Fruit fly (Drosophila melanogaster): ENCODE results near the gene CG42367.

Gene CG42367

DNA sequence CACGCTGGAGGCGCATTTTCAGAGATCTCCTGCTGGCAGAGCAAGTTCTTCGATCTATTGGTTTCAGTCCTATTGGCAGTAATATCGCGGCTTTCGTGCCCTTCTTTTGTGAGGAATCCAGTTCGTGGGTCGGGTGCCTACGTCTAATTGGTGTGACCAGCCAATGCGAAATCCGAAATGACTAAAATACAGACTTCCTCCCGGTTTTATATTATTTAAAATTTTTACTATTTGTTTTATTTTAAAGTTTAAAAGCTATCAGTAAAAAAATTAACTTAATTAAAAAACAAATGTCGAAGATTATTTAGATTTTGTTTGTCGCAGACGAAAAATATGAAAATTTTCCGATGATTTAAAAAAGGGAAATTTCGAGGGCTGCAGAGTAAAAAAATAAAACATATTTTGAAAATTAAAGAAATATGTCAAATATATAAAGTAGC lies 33.2 kb downstream of the CG42367 start, which contains the start of gene CG5850 (continued):
- no peak for TF ChIP-seq Dbx (GFP tag; IDR thresholded peaks at IDR 0.05)
- no peak for TF ChIP-seq tx (GFP tag; optimal IDR thresholded peaks at IDR 0.05)
- TF ChIP-seq H15 (GFP tag; IDR thresholded peaks at IDR 0.05): no peak
- no peak for TF ChIP-seq wek (GFP tag; optimal IDR thresholded peaks at IDR 0.05)
- no peak for TF ChIP-seq eve (GFP tag; optimal IDR thresholded peaks at IDR 0.05)
- no peak for TF ChIP-seq CG30431 (GFP tag; optimal IDR thresholded peaks at IDR 0.05)
- no peak for TF ChIP-seq CG1602 (GFP tag; optimal IDR thresholded peaks at IDR 0.05)
- no peak for TF ChIP-seq ase (GFP tag; IDR thresholded peaks at IDR 0.05)
- no peak for TF ChIP-seq amos (GFP tag; IDR thresholded peaks at IDR 0.05; ENCODE audit: partially characterized antibody)
- TF ChIP-seq Optix (GFP tag; IDR thresholded peaks at IDR 0.05): no peak
- peak; percentile 13 for TF ChIP-seq CG15601 (tag; optimal IDR thresholded peaks at IDR 0.05)
- no peak for TF ChIP-seq knrl (GFP tag; IDR thresholded peaks at IDR 0.05; ENCODE audit: partially characterized antibody)
- TF ChIP-seq kah (GFP tag; optimal IDR thresholded peaks at IDR 0.05): no peak
- no peak for TF ChIP-seq CG9609 (GFP tag; optimal IDR thresholded peaks at IDR 0.05)
- TF ChIP-seq CG31441 (GFP tag; IDR thresholded peaks at IDR 0.05): peak; percentile 59
- TF ChIP-seq psq (GFP tag; optimal IDR thresholded peaks at IDR 0.05): no peak
- TF ChIP-seq sd (tag; optimal IDR thresholded peaks at IDR 0.05): peak; percentile 15
- no peak for TF ChIP-seq ro (GFP tag; IDR thresholded peaks at IDR 0.05)
- TF ChIP-seq CG10267 (tag; optimal IDR thresholded peaks at IDR 0.05): peak; percentile 70
- no peak for TF ChIP-seq Awh (GFP tag; IDR thresholded peaks at IDR 0.05)
- no peak for TF ChIP-seq danr (GFP tag; IDR thresholded peaks at IDR 0.05)
- no peak for TF ChIP-seq corto (GFP tag; optimal IDR thresholded peaks at IDR 0.05)
- TF ChIP-seq CG31365 (tag; optimal IDR thresholded peaks at IDR 0.05): no peak
- no peak for TF ChIP-seq CG17802 (tag; optimal IDR thresholded peaks at IDR 0.05)
- no peak for TF ChIP-seq chn (GFP tag; optimal IDR thresholded peaks at IDR 0.05)
- no peak for TF ChIP-seq Six4 (GFP tag; optimal IDR thresholded peaks at IDR 0.05)
- TF ChIP-seq HLH54F (GFP tag; optimal IDR thresholded peaks at IDR 0.05): no peak
- no peak for TF ChIP-seq Mes4 (GFP tag; optimal IDR thresholded peaks at IDR 0.05)
- TF ChIP-seq sima (GFP tag; optimal IDR thresholded peaks at IDR 0.05): no peak
- peak; percentile 51 for TF ChIP-seq CG12659 (GFP tag; optimal IDR thresholded peaks at IDR 0.05)
- no peak for TF ChIP-seq Mrtf (GFP tag; IDR thresholded peaks at IDR 0.05)
- TF ChIP-seq CG2202 (tag; optimal IDR thresholded peaks at IDR 0.05): no peak
- TF ChIP-seq nom (GFP tag; optimal IDR thresholded peaks at IDR 0.05): peak; percentile 21
- no peak for TF ChIP-seq NC2α (GFP tag; optimal IDR thresholded peaks at IDR 0.05)
- TF ChIP-seq CG3726 (GFP tag; IDR thresholded peaks at IDR 0.05): no peak
- no peak for TF ChIP-seq CG16779 (GFP tag; IDR thresholded peaks at IDR 0.05)
- no peak for TF ChIP-seq CG7372 (GFP tag; IDR thresholded peaks at IDR 0.05)
- no peak for TF ChIP-seq CG1024 (GFP tag; IDR thresholded peaks at IDR 0.05)
- TF ChIP-seq Atf6 (GFP tag; IDR thresholded peaks at IDR 0.05): no peak
- no peak for TF ChIP-seq her (GFP tag; optimal IDR thresholded peaks at IDR 0.05)
- no peak for TF ChIP-seq Ets65A (GFP tag)
- no peak for TF ChIP-seq croc (GFP tag; conservative IDR thresholded peaks at IDR 0.05)
- no peak for TF ChIP-seq CG9215 (GFP tag; IDR thresholded peaks at IDR 0.05)
- peak; percentile 33 for TF ChIP-seq CG17829 (tag; optimal IDR thresholded peaks at IDR 0.05)
- TF ChIP-seq tap (tag; optimal IDR thresholded peaks at IDR 0.05): no peak
- no peak for TF ChIP-seq CG12744 (GFP tag; optimal IDR thresholded peaks at IDR 0.05)
- TF ChIP-seq NfI (GFP tag; optimal IDR thresholded peaks at IDR 0.05): no peak
- no peak for TF ChIP-seq bigmax (GFP tag; optimal IDR thresholded peaks at IDR 0.05)
- no peak for TF ChIP-seq az2 (GFP tag; optimal IDR thresholded peaks at IDR 0.05)
- no peak for TF ChIP-seq CG7786 (GFP tag; optimal IDR thresholded peaks at IDR 0.05)
- TF ChIP-seq CG7745 (tag; optimal IDR thresholded peaks at IDR 0.05): no peak
- peak; percentile 27 for TF ChIP-seq CG2116 (GFP tag; optimal IDR thresholded peaks at IDR 0.05)
- no peak for TF ChIP-seq odd (GFP tag; optimal IDR thresholded peaks at IDR 0.05)

All from whole organism, embryonic.